Worm (Caenorhabditis elegans) whole organism, L4 larva: Measurements from ENCODE around the gene tbc-14.

Experiments used
- nhr-111 ChIP-seq: fragments of 200-800 bp; sonication (Bioruptor generic); optimal IDR thresholded peaks from 2 replicates; lab custom pipeline; 2018; ENCODE audit warnings: mild to moderate bottlenecking, missing genetic modification characterization, missing compliant biosample characterization
- nhr-28 ChIP-seq: fragments of 150-350 bp; optimal IDR thresholded peaks from 2 replicates; lab custom pipeline; 2014; ENCODE audit warnings: missing biosample characterization, missing genetic modification characterization
- nhr-76 ChIP-seq: fragments of 150-350 bp; optimal IDR thresholded peaks from 2 replicates; lab custom pipeline; 2014; ENCODE audit warnings: missing biosample characterization, missing genetic modification characterization
- pha-4 ChIP-seq, 2 experiments: fragments of 150-350 bp in 1 of 2; fragments of 200-800 bp in 1 of 2; sonication (Bioruptor generic) in 1 of 2; IDR thresholded peaks in 1 of 2; optimal IDR thresholded peaks in 1 of 2; 2 replicates each; pipeline versions ENCODE4 v1.3.6 to Lab custom; 2014 to 2022; ENCODE audit warnings: missing genetic modification characterization in 2 of 2, missing genetic modification reagents in 2 of 2, missing biosample characterization in 1 of 2, missing compliant biosample characterization in 1 of 2

DNA sequence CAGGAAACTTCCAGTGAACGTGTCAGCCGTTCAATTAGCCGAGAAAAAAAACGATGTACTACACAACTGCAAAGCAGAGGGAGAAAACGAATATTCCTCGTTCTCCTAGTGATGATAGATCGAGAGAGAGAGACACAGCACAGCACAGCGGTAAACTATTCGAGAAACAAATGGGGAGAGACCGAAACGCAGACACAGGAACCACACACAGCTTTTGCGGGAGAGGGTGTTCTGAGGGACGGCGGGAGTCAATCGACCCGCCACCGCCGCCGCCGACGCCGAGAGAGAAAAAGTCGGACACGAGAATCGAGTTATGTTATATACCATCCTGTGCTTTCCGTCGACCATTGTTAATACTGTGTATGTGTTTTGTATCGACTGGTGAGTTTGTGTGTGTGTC, 9.2 kb upstream of the tbc-14 start:
- TF ChIP-seq pha-4 (GFP tag; IDR thresholded peaks at IDR 0.05; lab: Robert Waterston, UW) (no peak; the same call in 1 of the 2 replicates), pha-4 (tag; optimal IDR thresholded peaks at IDR 0.05; lab: Kevin White, UChicago) (no peak), nhr-28 (peak; percentile 45), nhr-111 (GFP tag; lab: Kevin White, UChicago) (no peak), nhr-76 (no peak)
